Fruit fly (Drosophila melanogaster) whole organism, embryonic: ENCODE data around the gene MAPk-Ak2.

ENCODE experiments used
- Atf-2 ChIP-seq: fragments of 200-800 bp; sonication (Bioruptor generic); optimal IDR thresholded peaks from 2 replicates; lab custom pipeline; 2016; ENCODE audit warnings: missing biosample characterization, missing genetic modification characterization
- C15 ChIP-seq: fragments of 200-800 bp; sonication (Bioruptor generic); IDR thresholded peaks from 3 replicates; pipeline ENCODE4 v1.3.6; 2022; ENCODE audit warnings: missing biosample characterization, missing genetic modification characterization
- CG10366 ChIP-seq: fragments of 200-800 bp; sonication (Bioruptor generic); IDR thresholded peaks from 2 replicates; pipeline ENCODE4 v1.3.6; 2022; ENCODE audit warnings: missing biosample characterization, missing genetic modification characterization
- CG10431 ChIP-seq: fragments of 200-800 bp; sonication (Bioruptor generic); optimal IDR thresholded peaks from 3 replicates; lab custom pipeline; 2018; ENCODE audit warnings: missing biosample characterization, mild to moderate bottlenecking, missing genetic modification characterization
- CG10654 ChIP-seq: fragments of 200-800 bp; sonication (Bioruptor generic); optimal IDR thresholded peaks from 2 replicates; lab custom pipeline; 2016; ENCODE audit warnings: missing biosample characterization, missing genetic modification characterization
- CG10959 ChIP-seq: fragments of 200-800 bp; sonication (Bioruptor generic); IDR thresholded peaks from 2 replicates; pipeline ENCODE4 v1.3.6; 2022; ENCODE audit warnings: missing biosample characterization, missing genetic modification characterization
- CG11696 ChIP-seq: fragments of 200-800 bp; sonication (Bioruptor generic); IDR thresholded peaks from 2 replicates; pipeline ENCODE4 v1.3.6; 2022; ENCODE audit warnings: missing biosample characterization, missing genetic modification characterization
- CG12104 ChIP-seq: fragments of 200-800 bp; sonication (Bioruptor generic); optimal IDR thresholded peaks from 3 replicates; lab custom pipeline; 2016; ENCODE audit warnings: missing biosample characterization, missing genetic modification characterization
- CG14441 ChIP-seq: fragments of 200-800 bp; sonication (Bioruptor generic); IDR thresholded peaks from 2 replicates; pipeline ENCODE4 v1.3.6; 2022; ENCODE audit warnings: missing biosample characterization, missing genetic modification characterization
- CG18011 ChIP-seq: fragments of 200-800 bp; sonication (Bioruptor generic); optimal IDR thresholded peaks from 2 replicates; lab custom pipeline; 2017; ENCODE audit warnings: missing biosample characterization, missing genetic modification characterization, mild to moderate bottlenecking, moderate library complexity, missing genotype
- CG1832 ChIP-seq: fragments of 200-800 bp; sonication (Bioruptor generic); optimal IDR thresholded peaks from 2 replicates; lab custom pipeline; 2017; ENCODE audit warnings: missing biosample characterization, mild to moderate bottlenecking, missing genetic modification characterization, inconsistent platforms
- CG2712 ChIP-seq: fragments of 200-800 bp; optimal IDR thresholded peaks from 3 replicates; lab custom pipeline; 2019; ENCODE audit warnings: missing biosample characterization, mild to moderate bottlenecking, missing genetic modification characterization, moderate library complexity
- CG31224 ChIP-seq: fragments of 200-800 bp; sonication (Bioruptor generic); IDR thresholded peaks from 2 replicates; pipeline ENCODE4 v1.3.6; 2022; ENCODE audit warnings: missing biosample characterization, missing genetic modification characterization
- CG32772 ChIP-seq: fragments of 200-800 bp; sonication (Bioruptor generic); IDR thresholded peaks from 2 replicates; pipeline ENCODE4 v1.3.6; 2022; ENCODE audit warnings: missing biosample characterization, missing genetic modification characterization
- CG3838 ChIP-seq: fragments of 200-800 bp; sonication (Bioruptor generic); optimal IDR thresholded peaks from 3 replicates; lab custom pipeline; 2016; ENCODE audit warnings: missing biosample characterization, missing genetic modification characterization
- CG3995 ChIP-seq: fragments of 200-800 bp; sonication (Bioruptor generic); optimal IDR thresholded peaks from 3 replicates; lab custom pipeline; 2016; ENCODE audit warnings: missing biosample characterization, missing genetic modification characterization
- CG4328 ChIP-seq: fragments of 200-800 bp; sonication (Bioruptor generic); optimal IDR thresholded peaks from 3 replicates; lab custom pipeline; 2017; ENCODE audit warnings: missing biosample characterization, missing genetic modification reagents, missing genetic modification characterization
- CG6175 ChIP-seq: fragments of 200-800 bp; sonication (Bioruptor generic); IDR thresholded peaks from 3 replicates; pipeline ENCODE4 v1.3.6; 2022; ENCODE audit warnings: missing biosample characterization, missing genetic modification characterization
- CG7786 ChIP-seq: fragments of 200-800 bp; sonication (Bioruptor generic); optimal IDR thresholded peaks from 2 replicates; lab custom pipeline; 2016; ENCODE audit warnings: missing biosample characterization, missing genetic modification characterization
- CoRest ChIP-seq: fragments of 200-800 bp; sonication (Bioruptor generic); optimal IDR thresholded peaks from 3 replicates; lab custom pipeline; 2018; ENCODE audit warnings: missing biosample characterization, mild to moderate bottlenecking, missing genetic modification characterization, moderate library complexity
- HLHmδ ChIP-seq: fragments of 200-800 bp; sonication (Bioruptor generic); optimal IDR thresholded peaks from 2 replicates; lab custom pipeline; 2018; ENCODE audit warnings: missing biosample characterization, mild to moderate bottlenecking, missing genetic modification characterization, moderate library complexity
- Hr51 ChIP-seq, 2 experiments: fragments of 200-800 bp; sonication (Bioruptor generic); optimal IDR thresholded peaks; 2 replicates in 1 of 2; 3 replicates in 1 of 2; lab custom pipeline; 2016 to 2018; ENCODE audit warnings: missing biosample characterization in 2 of 2, missing genetic modification characterization in 2 of 2, mild to moderate bottlenecking in 1 of 2, moderate library complexity in 1 of 2
- Hr78 ChIP-seq, 2 experiments: fragments of 200-800 bp in 1 of 2; fragments of >200 bp in 1 of 2; sonication (Bioruptor generic) in 1 of 2; optimal IDR thresholded peaks; 2 replicates each; lab custom pipeline; 2017 to 2019; ENCODE audit warnings: missing biosample characterization in 2 of 2, missing genetic modification characterization in 2 of 2, mild to moderate bottlenecking in 1 of 2, moderate library complexity in 1 of 2
- Lhr ChIP-seq: fragments of 200-800 bp; sonication (Bioruptor generic); optimal IDR thresholded peaks from 3 replicates; lab custom pipeline; 2017; ENCODE audit warnings: mild to moderate bottlenecking, missing biosample characterization, missing genetic modification reagents, missing genetic modification characterization
- NC2β ChIP-seq: fragments of 200-800 bp; sonication (Bioruptor generic); optimal IDR thresholded peaks from 2 replicates; lab custom pipeline; 2016; ENCODE audit warnings: missing biosample characterization, missing genetic modification characterization
- PHDP ChIP-seq: fragments of 200-800 bp; sonication (Bioruptor generic); optimal IDR thresholded peaks from 3 replicates; lab custom pipeline; 2018; ENCODE audit warnings: missing biosample characterization, mild to moderate bottlenecking, missing genetic modification characterization, moderate library complexity
- Sox100B ChIP-seq: fragments of 200-800 bp; sonication (Bioruptor generic); optimal IDR thresholded peaks from 3 replicates; lab custom pipeline; 2018; ENCODE audit warnings: missing biosample characterization, mild to moderate bottlenecking, missing genetic modification characterization
- Sry-δ ChIP-seq: fragments of 200-800 bp; sonication (Bioruptor generic); optimal IDR thresholded peaks from 2 replicates; lab custom pipeline; 2016; ENCODE audit warnings: missing biosample characterization, missing genetic modification characterization
- Usf ChIP-seq: fragments of 200-800 bp; sonication (Bioruptor generic); optimal IDR thresholded peaks from 2 replicates; lab custom pipeline; 2017; ENCODE audit warnings: missing genotype, missing biosample characterization, missing genetic modification characterization
- fd96Cb ChIP-seq: fragments of 200-800 bp; sonication (Bioruptor generic); optimal IDR thresholded peaks from 2 replicates; lab custom pipeline; 2018; ENCODE audit warnings: missing biosample characterization, mild to moderate bottlenecking, missing genetic modification characterization, moderate library complexity
- gce ChIP-seq: fragments of 200-800 bp; sonication (Bioruptor generic); IDR thresholded peaks from 3 replicates; pipeline ENCODE4 v1.3.6; 2022; ENCODE audit warnings: missing biosample characterization, missing genetic modification characterization
- gsb-n ChIP-seq: fragments of 200-800 bp; sonication (Bioruptor generic); optimal IDR thresholded peaks from 3 replicates; lab custom pipeline; 2018; ENCODE audit warnings: missing biosample characterization, mild to moderate bottlenecking, missing genetic modification characterization
- kni ChIP-seq: fragments of 200-800 bp; sonication (Bioruptor generic); optimal IDR thresholded peaks from 3 replicates; lab custom pipeline; 2017; ENCODE audit warnings: mild to moderate bottlenecking, missing biosample characterization, missing genetic modification reagents, missing genetic modification characterization
- knrl ChIP-seq: fragments of 200-800 bp; sonication (Bioruptor generic); IDR thresholded peaks from 3 replicates; pipeline ENCODE4 v1.3.6; 2022; ENCODE audit warnings: missing biosample characterization, missing genetic modification characterization; ENCODE audit not compliant: partially characterized antibody
- maf-S ChIP-seq: fragments of 200-800 bp; sonication (Bioruptor generic); optimal IDR thresholded peaks from 2 replicates; lab custom pipeline; 2016; ENCODE audit warnings: missing biosample characterization, missing genetic modification characterization
- nerfin-2 ChIP-seq: fragments of 200-800 bp; sonication (Bioruptor generic); IDR thresholded peaks from 2 replicates; pipeline ENCODE4 v1.3.6; 2022; ENCODE audit warnings: missing biosample characterization, missing genetic modification characterization; ENCODE audit not compliant: partially characterized antibody
- nmo ChIP-seq: fragments of 200-800 bp; sonication (Bioruptor generic); optimal IDR thresholded peaks from 2 replicates; lab custom pipeline; 2018; ENCODE audit warnings: missing biosample characterization, mild to moderate bottlenecking, missing genetic modification characterization, moderate library complexity
- odd ChIP-seq: fragments of 200-800 bp; sonication (Bioruptor generic); optimal IDR thresholded peaks from 2 replicates; lab custom pipeline; 2017; ENCODE audit warnings: missing biosample characterization, mild to moderate bottlenecking, missing genetic modification characterization
- pfk ChIP-seq: fragments of 200-800 bp; sonication (Bioruptor generic); optimal IDR thresholded peaks from 2 replicates; lab custom pipeline; 2018; ENCODE audit warnings: missing biosample characterization, mild to moderate bottlenecking, missing genetic modification characterization, moderate library complexity
- ro ChIP-seq: fragments of 200-800 bp; sonication (Bioruptor generic); IDR thresholded peaks from 2 replicates; pipeline ENCODE4 v1.3.6; 2022; ENCODE audit warnings: missing biosample characterization, missing genetic modification characterization
- sd ChIP-seq: fragments of 200-800 bp; sonication (Bioruptor generic); optimal IDR thresholded peaks from 3 replicates; lab custom pipeline; 2018; ENCODE audit warnings: missing biosample characterization, mild to moderate bottlenecking, missing genetic modification characterization, moderate library complexity
- shn ChIP-seq: fragments of 200-800 bp; sonication (Bioruptor generic); optimal IDR thresholded peaks from 3 replicates; lab custom pipeline; 2016; ENCODE audit warnings: missing biosample characterization, missing genetic modification characterization
- slp2 ChIP-seq: fragments of 200-800 bp; sonication (Bioruptor generic); optimal IDR thresholded peaks from 2 replicates; lab custom pipeline; 2016; ENCODE audit warnings: missing biosample characterization, missing genetic modification characterization
- sqz ChIP-seq: fragments of 200-800 bp; sonication (Bioruptor generic); optimal IDR thresholded peaks from 3 replicates; lab custom pipeline; 2018; ENCODE audit warnings: missing biosample characterization, mild to moderate bottlenecking, missing genetic modification characterization
- ssp ChIP-seq: fragments of 200-800 bp; sonication (Bioruptor generic); IDR thresholded peaks from 2 replicates; pipeline ENCODE4 v1.3.6; 2022; ENCODE audit warnings: missing biosample characterization, missing genetic modification characterization
- zf30C ChIP-seq: fragments of 200-800 bp; sonication (Bioruptor generic); optimal IDR thresholded peaks from 3 replicates; lab custom pipeline; 2018; ENCODE audit warnings: missing biosample characterization, mild to moderate bottlenecking, missing genetic modification characterization

MAPk-Ak2 gene

DNA sequence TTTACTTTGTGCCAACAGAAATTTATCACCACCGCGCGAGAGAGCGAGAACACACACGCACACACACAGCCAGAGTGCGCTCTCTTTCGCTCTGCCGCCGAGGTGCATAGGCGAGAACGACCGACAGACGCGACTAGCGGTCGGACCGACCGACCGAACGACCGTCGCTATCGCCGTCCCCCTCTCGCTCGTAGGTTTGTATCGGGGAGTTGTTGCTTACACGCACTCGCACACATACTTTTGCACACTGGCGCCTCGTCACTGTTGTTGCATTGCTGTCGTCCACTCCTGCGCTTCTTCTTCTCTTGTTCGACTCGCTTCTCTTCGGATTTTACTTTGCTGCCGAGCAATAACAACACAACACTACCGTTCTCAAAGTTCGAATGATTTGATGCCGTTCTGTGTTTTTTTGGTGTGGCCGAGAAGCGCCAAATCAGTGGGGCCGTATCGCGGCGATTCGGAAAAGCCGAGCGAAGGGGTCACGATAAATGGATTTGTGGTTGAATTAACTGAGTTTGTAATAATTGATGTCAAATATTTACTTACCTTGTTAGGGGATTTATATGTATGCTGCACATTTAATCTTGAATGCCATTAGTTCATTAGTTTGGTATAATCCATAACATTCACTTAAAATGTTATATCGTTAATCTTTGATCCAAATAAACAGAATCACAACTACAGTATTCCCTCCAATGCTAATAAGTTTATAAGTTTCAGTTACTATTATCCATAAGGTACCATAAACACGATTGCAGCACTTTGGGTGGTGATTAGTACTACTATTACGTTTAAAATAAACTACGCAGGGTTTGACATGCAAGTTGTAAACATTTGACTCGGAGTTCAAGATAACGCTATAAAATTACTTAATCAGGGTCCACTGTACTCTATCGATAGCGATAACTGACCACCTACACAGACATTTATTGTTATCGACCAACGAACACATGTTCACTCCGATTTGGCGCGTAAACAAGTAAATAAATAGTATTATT lies 16.8 kb downstream of the MAPk-Ak2 start, which contains the start of the genes IntS6 and Rtel1 (continued):
- TF ChIP-seq Hr51 (GFP tag; optimal IDR thresholded peaks at IDR 0.05; lab: Kevin White, UChicago) (peak; percentile 89 to 92), CG10654 (GFP tag; lab: Kevin White, UChicago) (peak; percentile 84), gsb-n (peak; percentile 76), CG14441 (GFP tag; lab: Robert Waterston, UW) (peak; percentile 89), CG3838 (peak; percentile 79), C15 (GFP tag; lab: Robert Waterston, UW) (peak; percentile 82; the same call in 2 of the 3 replicates), CG4328 (GFP tag; lab: Kevin White, UChicago) (peak; percentile 88), CG2712 (peak; percentile 86), gce (GFP tag; lab: Robert Waterston, UW) (peak; percentile 76; the same call in 1 of the 3 replicates), CG3995 (GFP tag; lab: Kevin White, UChicago) (peak; percentile 94), shn (GFP tag; lab: Kevin White, UChicago) (peak; percentile 92), knrl (GFP tag; lab: Robert Waterston, UW) (no peak; the same call in 2 of the 3 replicates), ro (GFP tag; lab: Robert Waterston, UW) (0 out of 2 replicates have a peak, but pooled peaks have one; percentile 38), pfk (GFP tag; lab: Kevin White, UChicago) (peak; percentile 36), CG10431 (peak; percentile 52), sd (tag; lab: Kevin White, UChicago) (peak; percentile 61), CG1832 (GFP tag; lab: Kevin White, UChicago) (peak; percentile 96), Lhr (GFP tag; lab: Kevin White, UChicago) (peak; percentile 64), nerfin-2 (GFP tag; lab: Robert Waterston, UW) (no peak), fd96Cb (peak; percentile 88), CG12104 (GFP tag; lab: Kevin White, UChicago) (peak; percentile 77), CG31224 (peak; percentile 87), CG7786 (GFP tag; lab: Kevin White, UChicago) (peak; percentile 93), PHDP (tag; lab: Kevin White, UChicago) (peak; percentile 90), CG6175 (peak; percentile 65; the same call in 2 of the 3 replicates), nmo (peak; percentile 90), Sry-δ (peak; percentile 65), sqz (GFP tag; lab: Kevin White, UChicago) (peak; percentile 60), maf-S (GFP tag; lab: Kevin White, UChicago) (peak; percentile 89), CG11696 (peak; percentile 37; the same call in 1 of the 2 replicates), CG18011 (GFP tag; lab: Kevin White, UChicago) (peak; percentile 73), Hr78 (GFP tag; optimal IDR thresholded peaks at IDR 0.05; lab: Kevin White, UChicago) (peak in 1 of 2 experiments; percentile 59), Atf-2 (GFP tag; lab: Kevin White, UChicago) (peak; percentile 85), odd (GFP tag; lab: Kevin White, UChicago) (peak; percentile 75), CG32772 (GFP tag; lab: Robert Waterston, UW) (peak; percentile 85), slp2 (GFP tag; lab: Kevin White, UChicago) (peak; percentile 82), ssp (GFP tag; lab: Robert Waterston, UW) (peak; percentile 78), CG10959 (GFP tag; lab: Robert Waterston, UW) (peak; percentile 61), kni (GFP tag; lab: Kevin White, UChicago) (peak; percentile 76), NC2β (GFP tag; lab: Kevin White, UChicago) (peak; percentile 77), Usf (GFP tag; lab: Kevin White, UChicago) (peak; percentile 83), CG10366 (GFP tag; lab: Robert Waterston, UW) (peak; percentile 85), Sox100B (GFP tag; lab: Kevin White, UChicago) (peak; percentile 82), HLHmδ (GFP tag; lab: Kevin White, UChicago) (peak; percentile 39), zf30C (GFP tag; lab: Kevin White, UChicago) (no peak), CoRest (tag; lab: Kevin White, UChicago) (peak; percentile 94)
